Worm (Caenorhabditis elegans): ENCODE results near the gene Y15E3A.3.

Gene Y15E3A.3

DNA sequence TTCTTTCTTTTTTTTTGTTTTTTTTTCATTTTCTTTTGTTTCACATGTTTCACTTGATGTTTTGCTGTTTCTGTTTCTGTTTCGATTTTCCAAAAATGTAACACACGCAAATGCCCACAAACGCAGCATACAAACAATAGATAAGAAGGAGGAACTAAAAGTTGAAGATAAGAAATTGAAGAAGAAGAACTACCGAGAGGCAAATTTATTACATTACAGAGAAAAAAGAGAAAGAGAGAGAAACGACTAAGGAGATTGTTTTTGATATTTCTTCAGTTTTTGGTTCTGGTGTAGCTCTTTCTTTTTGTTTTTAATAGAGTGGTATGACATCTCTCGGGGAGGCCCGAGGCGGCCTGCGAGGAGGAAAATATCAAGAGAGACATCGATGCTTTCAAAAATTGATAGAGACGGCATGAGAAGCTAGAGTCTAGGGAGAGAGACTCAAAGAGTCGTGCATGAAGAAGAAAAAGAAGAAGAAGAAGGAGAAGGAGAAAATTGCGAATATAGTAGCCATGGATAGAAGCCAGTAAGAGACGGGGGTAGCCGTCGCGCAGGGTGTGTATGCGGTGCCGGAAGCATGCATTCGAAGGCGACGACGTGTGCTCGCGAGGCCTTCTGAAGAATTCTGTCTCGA, 47.9 kb upstream of the Y15E3A.3 start (continued):
- TF ChIP-seq ztf-4 (tag; optimal IDR thresholded peaks at IDR 0.05) (no peak), nhr-21 (tag; optimal IDR thresholded peaks at IDR 0.05) (no peak), sma-9 (GFP tag; optimal IDR thresholded peaks at IDR 0.05) (peak; percentile 18), sma-9 (tag; optimal IDR thresholded peaks at IDR 0.05) (no peak), snpc-4 (tag; optimal IDR thresholded peaks at IDR 0.05) (no peak), ztf-11 (tag; optimal IDR thresholded peaks at IDR 0.05) (no peak), nhr-237 (tag; optimal IDR thresholded peaks at IDR 0.05) (no peak), unc-55 (GFP tag; optimal IDR thresholded peaks at IDR 0.05) (peak; percentile 60), ztf-1 (GFP tag; conservative IDR thresholded peaks at IDR 0.05) (no peak), lin-11 (tag; optimal IDR thresholded peaks at IDR 0.05) (peak; percentile 46), nhr-23 (tag; optimal IDR thresholded peaks at IDR 0.05) (no peak), mdl-1 (tag; optimal IDR thresholded peaks at IDR 0.05) (peak in 1 of 2 experiments; percentile 45), lin-13 (GFP tag; optimal IDR thresholded peaks at IDR 0.05) (peak; percentile 34), elt-3 (tag; optimal IDR thresholded peaks at IDR 0.05) (no peak), nhr-6 (tag; optimal IDR thresholded peaks at IDR 0.05) (no peak), ceh-82 (tag; optimal IDR thresholded peaks at IDR 0.05) (no peak), zag-1 (tag; optimal IDR thresholded peaks at IDR 0.05) (no peak), nhr-12 (tag; optimal IDR thresholded peaks at IDR 0.05) (no peak), R02D3.7 (tag; optimal IDR thresholded peaks at IDR 0.05) (no peak)

DNA sequence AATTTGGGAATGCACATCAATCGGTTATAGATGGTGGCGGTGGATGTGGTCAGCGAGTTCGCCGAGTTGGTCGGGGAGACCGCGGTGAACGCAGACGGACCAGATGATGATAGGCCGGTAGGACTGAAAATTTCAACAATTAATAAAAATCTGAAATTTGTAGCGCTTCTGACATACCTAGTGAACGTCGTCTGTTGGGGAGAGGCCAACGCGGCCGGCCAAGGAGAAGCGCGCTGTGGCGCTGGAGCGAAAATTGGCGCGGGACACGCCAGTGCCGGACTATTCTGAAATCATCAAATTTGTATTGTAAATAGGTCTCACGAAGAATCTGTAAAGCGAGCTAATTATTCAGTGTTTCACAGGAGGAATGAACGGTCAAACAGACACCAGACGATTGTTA, 47.2 kb upstream of the Y15E3A.3 start:
- TF ChIP-seq snpc-4 (tag; optimal IDR thresholded peaks at IDR 0.05), result no peak
- no peak for TF ChIP-seq ztf-11 (tag; optimal IDR thresholded peaks at IDR 0.05)
- no peak for TF ChIP-seq mdl-1 (tag; optimal IDR thresholded peaks at IDR 0.05)
- TF ChIP-seq mbf-1 (tag; optimal IDR thresholded peaks at IDR 0.05), result no peak
- TF ChIP-seq peb-1 (tag; optimal IDR thresholded peaks at IDR 0.05), result no peak
- no peak for TF ChIP-seq nhr-11 (tag; optimal IDR thresholded peaks at IDR 0.05)
- no peak for TF ChIP-seq sma-3 (GFP tag; optimal IDR thresholded peaks at IDR 0.05)
- no peak for TF ChIP-seq nhr-12 (tag; optimal IDR thresholded peaks at IDR 0.05)
- TF ChIP-seq nhr-25 (tag; optimal IDR thresholded peaks at IDR 0.05), result no peak
- TF ChIP-seq ceh-82 (tag; optimal IDR thresholded peaks at IDR 0.05), result no peak
- no peak for TF ChIP-seq blmp-1 (tag; optimal IDR thresholded peaks at IDR 0.05; ENCODE audit: insufficient read depth)
- no peak for TF ChIP-seq lsy-2 (tag; optimal IDR thresholded peaks at IDR 0.05)
- TF ChIP-seq skn-1 (tag; optimal IDR thresholded peaks at IDR 0.05), result no peak
- TF ChIP-seq nhr-21 (tag; optimal IDR thresholded peaks at IDR 0.05), result no peak
- TF ChIP-seq mab-5 (tag; optimal IDR thresholded peaks at IDR 0.05), result no peak
- TF ChIP-seq unc-55 (GFP tag; optimal IDR thresholded peaks at IDR 0.05), result no peak
- TF ChIP-seq unc-39 (tag; optimal IDR thresholded peaks at IDR 0.05), result no peak
- TF ChIP-seq Y55F3AM.14 (GFP tag; optimal IDR thresholded peaks at IDR 0.05), result no peak
- no peak for TF ChIP-seq elt-1 (tag; optimal IDR thresholded peaks at IDR 0.05)
- TF ChIP-seq R02D3.7 (tag; optimal IDR thresholded peaks at IDR 0.05), result no peak

DNA sequence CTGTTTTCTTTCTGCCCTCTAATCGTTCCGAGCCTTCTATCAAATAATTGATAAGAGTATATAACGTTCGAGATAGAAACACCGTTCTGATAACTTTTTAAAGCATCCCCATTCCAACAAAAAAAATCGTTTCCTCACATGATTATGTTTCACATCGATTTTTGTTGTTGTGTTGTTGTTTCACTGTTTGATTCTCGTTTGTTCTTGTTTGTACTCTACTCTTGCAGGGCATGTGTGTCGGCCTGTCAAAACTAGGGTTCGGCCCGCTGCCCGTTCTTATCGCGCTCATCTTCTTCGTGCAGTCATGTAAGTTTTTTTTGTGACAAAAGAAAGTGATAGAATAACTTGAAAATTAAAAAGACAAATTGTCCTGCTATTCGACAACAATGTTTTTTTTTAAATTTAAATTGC, 40.2 kb upstream of the Y15E3A.3 start, which contains the start of gene C33A11.2:
C33A11.2 (plus strand) TSS at position 226 of the 411 bp plus-strand sequence.
- peak; percentile 14 for TF ChIP-seq fos-1 (tag; optimal IDR thresholded peaks at IDR 0.05)
- peak; percentile 33 for TF ChIP-seq blmp-1 (tag; optimal IDR thresholded peaks at IDR 0.05; ENCODE audit: insufficient read depth)
- TF ChIP-seq mbf-1 (tag; optimal IDR thresholded peaks at IDR 0.05), result no peak

DNA sequence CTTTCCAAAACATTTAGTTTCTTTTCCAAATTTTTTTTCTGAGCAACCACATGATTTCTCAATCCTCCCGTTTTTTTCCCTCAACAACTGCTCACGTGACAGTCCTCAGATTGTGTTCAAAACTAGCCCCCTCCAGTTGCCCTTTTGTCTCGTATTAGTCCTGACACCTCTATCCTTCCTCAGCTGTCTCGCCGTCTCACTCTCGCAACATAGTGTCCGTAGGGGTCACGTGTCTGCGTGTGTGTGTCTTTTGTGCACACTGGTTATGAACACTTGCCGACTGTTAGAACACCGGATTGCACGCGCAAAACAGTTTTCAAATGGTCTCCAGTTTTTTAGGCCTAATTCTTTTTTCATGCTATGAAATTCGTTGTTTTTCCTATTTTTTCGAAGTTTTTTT, 39.6 kb upstream of the Y15E3A.3 start:
- TF ChIP-seq lin-13 (GFP tag; optimal IDR thresholded peaks at IDR 0.05) (peak; percentile 69), nhr-129 (tag; optimal IDR thresholded peaks at IDR 0.05) (peak; percentile 93), nhr-21 (tag; optimal IDR thresholded peaks at IDR 0.05) (peak; percentile 56), R02D3.7 (tag; optimal IDR thresholded peaks at IDR 0.05) (no peak), nhr-12 (tag; optimal IDR thresholded peaks at IDR 0.05) (no peak), sma-3 (GFP tag; optimal IDR thresholded peaks at IDR 0.05) (peak; percentile 42), ama-1 (optimal IDR thresholded peaks at IDR 0.05) (no peak), nhr-23 (tag; optimal IDR thresholded peaks at IDR 0.05) (no peak), peb-1 (tag; optimal IDR thresholded peaks at IDR 0.05) (no peak), C34F6.9 (tag; optimal IDR thresholded peaks at IDR 0.05) (peak; percentile 90), nhr-25 (tag; optimal IDR thresholded peaks at IDR 0.05) (peak; percentile 78), alr-1 (tag; optimal IDR thresholded peaks at IDR 0.05) (no peak), nhr-10 (tag; optimal IDR thresholded peaks at IDR 0.05) (no peak), sem-4 (tag; optimal IDR thresholded peaks at IDR 0.05) (peak; percentile 88), crh-2 (tag; optimal IDR thresholded peaks at IDR 0.05) (peak; percentile 65), mbf-1 (tag; optimal IDR thresholded peaks at IDR 0.05) (no peak), aly-2 (tag; optimal IDR thresholded peaks at IDR 0.05) (no peak), sma-9 (GFP tag; optimal IDR thresholded peaks at IDR 0.05) (peak; percentile 92), sma-9 (tag; optimal IDR thresholded peaks at IDR 0.05) (no peak), mab-5 (tag; optimal IDR thresholded peaks at IDR 0.05) (peak; percentile 57), nhr-77 (tag; optimal IDR thresholded peaks at IDR 0.05) (no peak), Y55F3AM.14 (GFP tag; optimal IDR thresholded peaks at IDR 0.05) (no peak), egl-27 (tag; optimal IDR thresholded peaks at IDR 0.05) (peak; percentile 81), nhr-11 (tag; optimal IDR thresholded peaks at IDR 0.05) (no peak), zag-1 (tag; optimal IDR thresholded peaks at IDR 0.05) (no peak), nhr-237 (tag; optimal IDR thresholded peaks at IDR 0.05) (no peak), F13H6.1 (tag; optimal IDR thresholded peaks at IDR 0.05) (peak; percentile 87), unc-39 (tag; optimal IDR thresholded peaks at IDR 0.05) (no peak), gmeb-1 (tag; optimal IDR thresholded peaks at IDR 0.05) (no peak), ZK546.5 (tag; optimal IDR thresholded peaks at IDR 0.05) (no peak), ceh-82 (tag; optimal IDR thresholded peaks at IDR 0.05) (no peak)

All from whole organism, L2 larva.